Worm (Caenorhabditis elegans): ENCODE measurements around the gene nkb-3.

DNA sequence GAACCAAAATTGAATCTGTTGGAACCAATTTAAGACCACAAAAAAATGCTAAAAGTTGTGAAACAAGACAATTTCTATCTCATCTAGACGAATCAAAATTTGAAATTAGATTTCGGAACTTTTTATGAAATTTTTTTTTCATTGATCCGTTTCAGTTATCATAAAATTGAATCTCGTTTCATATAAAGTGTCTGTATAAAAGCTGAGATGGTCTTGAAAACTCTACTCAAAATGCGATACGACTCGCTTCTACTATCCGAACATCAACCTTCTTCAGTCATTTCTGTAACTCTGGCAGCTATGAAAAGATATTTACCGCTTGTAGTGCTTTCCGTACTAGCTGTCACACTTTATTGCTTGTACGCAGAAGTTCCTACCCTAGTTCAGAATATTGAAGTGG is 20.2 kb upstream of the nkb-3 start, which contains the start of gene ZK1086.3:
- TF ChIP-seq fkh-8 (tag; optimal IDR thresholded peaks at IDR 0.05) (no peak), mef-2 (tag; optimal IDR thresholded peaks at IDR 0.05) (no peak), dpl-1 (GFP tag; optimal IDR thresholded peaks at IDR 0.05) (no peak), egl-27 (tag; optimal IDR thresholded peaks at IDR 0.05) (no peak)
